Worm (Caenorhabditis elegans): ENCODE results near the gene lgx-1.

DNA sequence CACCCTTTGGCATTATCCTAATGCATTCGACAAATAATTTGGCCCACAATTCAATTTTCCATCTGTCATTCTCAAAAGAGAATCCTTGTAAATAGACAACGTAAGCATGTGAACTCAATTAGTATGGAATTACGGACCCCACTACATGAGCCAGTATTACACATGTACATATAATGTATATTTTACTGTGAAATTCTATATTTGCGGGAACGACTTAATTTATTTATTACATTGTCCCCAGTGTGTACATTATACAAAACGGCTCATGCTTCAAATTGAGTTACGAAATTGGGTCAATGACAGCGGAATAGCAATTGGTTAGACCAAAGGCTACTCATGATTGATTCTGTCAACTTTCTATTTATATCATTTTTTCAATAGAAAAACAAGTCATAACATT, 18.7 kb downstream of the lgx-1 start:
- TF ChIP-seq egl-27 (tag; optimal IDR thresholded peaks at IDR 0.05) (no peak), ceh-44 (GFP tag; IDR thresholded peaks at IDR 0.05) (no peak), ceh-82 (tag; optimal IDR thresholded peaks at IDR 0.05) (no peak), aly-2 (tag; optimal IDR thresholded peaks at IDR 0.05) (no peak), F10B5.3 (tag; optimal IDR thresholded peaks at IDR 0.05) (no peak), lin-1 (GFP tag; IDR thresholded peaks at IDR 0.05) (no peak), php-3 (GFP tag; IDR thresholded peaks at IDR 0.05) (no peak), ama-1 (optimal IDR thresholded peaks at IDR 0.05) (no peak), dmd-6 (GFP tag; IDR thresholded peaks at IDR 0.05) (no peak), F26F4.8 (GFP tag; conservative IDR thresholded peaks at IDR 0.05) (no peak)
